Fruit fly (Drosophila melanogaster): ENCODE data around the gene RpS26.

DNA sequence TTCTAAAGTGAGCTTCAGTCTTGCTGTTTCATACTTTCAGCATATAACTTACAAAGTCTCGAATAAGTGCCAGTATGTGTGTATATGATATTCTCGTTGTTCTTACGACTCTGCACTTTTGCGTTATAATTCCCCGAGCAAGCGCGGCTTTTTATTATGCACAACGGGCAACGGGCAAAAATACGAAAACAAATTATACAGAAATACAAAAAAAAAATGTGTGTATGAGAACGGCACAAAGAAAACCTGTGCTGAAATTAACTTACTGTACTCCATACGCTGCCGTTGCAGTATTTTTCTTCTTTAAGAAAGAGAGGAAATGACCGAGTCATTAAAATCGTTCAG lies 36.1 kb upstream of the RpS26 start:
- TF ChIP-seq cnc (optimal IDR thresholded peaks at IDR 0.05): no peak
- no peak for TF ChIP-seq CG1620 (GFP tag; optimal IDR thresholded peaks at IDR 0.05)
- no peak for TF ChIP-seq Hr96 (GFP tag; optimal IDR thresholded peaks at IDR 0.05)
- TF ChIP-seq kay (GFP tag; ENCODE audit: borderline replicate concordance): no peak
- no peak for TF ChIP-seq CG7045 (GFP tag; optimal IDR thresholded peaks at IDR 0.05)
- TF ChIP-seq toe (GFP tag; optimal IDR thresholded peaks at IDR 0.05): no peak
